Worm (Caenorhabditis elegans): Measurements from ENCODE around the gene T02D1.4.

ce11 chrIV:17440001-17440400 is 40.4 kb downstream of the T02D1.4 start, which contains the start of gene C06A12.19:
- TF ChIP-seq hsf-1 (GFP tag; IDR thresholded peaks at IDR 0.05) (no peak), aptf-2 (GFP tag; conservative IDR thresholded peaks at IDR 0.05) (no peak), lin-26 (GFP tag; IDR thresholded peaks at IDR 0.05) (no peak), ets-4 (GFP tag; optimal IDR thresholded peaks at IDR 0.05) (no peak), ztf-18 (tag; optimal IDR thresholded peaks at IDR 0.05) (no peak), snpc-4 (GFP tag; optimal IDR thresholded peaks at IDR 0.05) (no peak), snpc-4 (tag; optimal IDR thresholded peaks at IDR 0.05) (no peak), K12H6.12 (tag; optimal IDR thresholded peaks at IDR 0.05) (no peak), ztf-28 (GFP tag; IDR thresholded peaks at IDR 0.05) (no peak)
